Fruit fly (Drosophila melanogaster) whole organism, embryonic: ENCODE data around the gene MRG15.

Experiments used
- Atf-2 ChIP-seq: fragments of 200-800 bp; sonication (Bioruptor generic); optimal IDR thresholded peaks from 2 replicates; lab custom pipeline; 2016; ENCODE audit warnings: missing biosample characterization, missing genetic modification characterization
- B-H1 ChIP-seq: fragments of 200-800 bp; sonication (Bioruptor generic); IDR thresholded peaks from 3 replicates; pipeline ENCODE4 v1.3.6; 2022; ENCODE audit warnings: missing biosample characterization, missing genetic modification characterization
- CG10979 ChIP-seq: fragments of 200-800 bp; sonication (Bioruptor generic); optimal IDR thresholded peaks from 2 replicates; lab custom pipeline; 2018; ENCODE audit warnings: missing biosample characterization, mild to moderate bottlenecking, missing genetic modification characterization, moderate library complexity
- CG11093 ChIP-seq: fragments of 200-800 bp; sonication (Bioruptor generic); IDR thresholded peaks from 3 replicates; pipeline ENCODE4 v1.3.6; 2022; ENCODE audit warnings: missing biosample characterization, missing genetic modification characterization
- CG11247 ChIP-seq: fragments of 200-800 bp; sonication (Bioruptor generic); IDR thresholded peaks from 2 replicates; pipeline ENCODE4 v1.3.6; 2022; ENCODE audit warnings: missing biosample characterization, missing genetic modification characterization
- CG13424 ChIP-seq: fragments of 200-800 bp; sonication (Bioruptor generic); optimal IDR thresholded peaks from 2 replicates; lab custom pipeline; 2019; ENCODE audit warnings: missing biosample characterization, mild to moderate bottlenecking, missing genetic modification characterization, moderate library complexity
- CG15601 ChIP-seq: fragments of 200-800 bp; sonication (Bioruptor generic); optimal IDR thresholded peaks from 3 replicates; lab custom pipeline; 2019; ENCODE audit warnings: missing biosample characterization, mild to moderate bottlenecking, missing genetic modification characterization, moderate library complexity
- CG17829 ChIP-seq: fragments of 200-800 bp; optimal IDR thresholded peaks from 2 replicates; lab custom pipeline; 2019; ENCODE audit warnings: missing biosample characterization, mild to moderate bottlenecking, missing genetic modification characterization, moderate library complexity
- CG1792 ChIP-seq: fragments of 200-800 bp; sonication (Bioruptor generic); optimal IDR thresholded peaks from 2 replicates; lab custom pipeline; 2016; ENCODE audit warnings: missing biosample characterization, missing genetic modification characterization
- CG18619 ChIP-seq: fragments of 200-800 bp; sonication (Bioruptor generic); optimal IDR thresholded peaks from 3 replicates; lab custom pipeline; 2017; ENCODE audit warnings: missing biosample characterization, mild to moderate bottlenecking, missing genetic modification characterization
- CG31365 ChIP-seq: fragments of 200-800 bp; sonication (Bioruptor generic); optimal IDR thresholded peaks from 2 replicates; lab custom pipeline; 2018; ENCODE audit warnings: missing biosample characterization, mild to moderate bottlenecking, missing genetic modification characterization
- CG33557 ChIP-seq: fragments of 200-800 bp; sonication (Bioruptor generic); optimal IDR thresholded peaks from 2 replicates; lab custom pipeline; 2019; ENCODE audit warnings: missing biosample characterization, mild to moderate bottlenecking, missing genetic modification characterization, moderate library complexity
- CG4707 ChIP-seq: fragments of 200-800 bp; sonication (Bioruptor generic); optimal IDR thresholded peaks from 2 replicates; lab custom pipeline; 2018; ENCODE audit warnings: missing biosample characterization, mild to moderate bottlenecking, missing genetic modification characterization, moderate library complexity
- CG5245 ChIP-seq: fragments of 200-800 bp; sonication (Bioruptor generic); optimal IDR thresholded peaks from 3 replicates; lab custom pipeline; 2016; ENCODE audit warnings: missing biosample characterization, missing genetic modification characterization
- CG6272 ChIP-seq: fragments of 200-800 bp; sonication (Bioruptor generic); IDR thresholded peaks from 2 replicates; pipeline ENCODE4 v1.3.6; 2022; ENCODE audit warnings: missing biosample characterization, missing genetic modification characterization
- CG7372 ChIP-seq: fragments of 200-800 bp; sonication (Bioruptor generic); IDR thresholded peaks from 2 replicates; pipeline ENCODE4 v1.3.6; 2022; ENCODE audit warnings: missing biosample characterization, missing genetic modification characterization
- CG7963 ChIP-seq: fragments of 200-800 bp; sonication (Bioruptor generic); IDR thresholded peaks from 3 replicates; pipeline ENCODE4 v1.3.6; 2022; ENCODE audit warnings: missing biosample characterization, missing genetic modification characterization; ENCODE audit not compliant: partially characterized antibody
- CHES-1-like ChIP-seq: fragments of 200-800 bp; sonication (Bioruptor generic); optimal IDR thresholded peaks from 2 replicates; lab custom pipeline; 2016; ENCODE audit warnings: missing biosample characterization, missing genetic modification characterization
- Chrac-16 ChIP-seq: fragments of 200-800 bp; sonication (Bioruptor generic); optimal IDR thresholded peaks from 3 replicates; lab custom pipeline; 2016; ENCODE audit warnings: missing biosample characterization, missing genetic modification characterization
- D ChIP-seq, 2 experiments: fragments of 200-800 bp in 1 of 2; fragments of >200 bp in 1 of 2; sonication (Bioruptor generic) in 1 of 2; optimal IDR thresholded peaks; 2 replicates in 1 of 2; 3 replicates in 1 of 2; lab custom pipeline; 2017; ENCODE audit warnings: mild to moderate bottlenecking in 1 of 2, missing biosample characterization in 1 of 2, missing genetic modification characterization in 1 of 2, missing genetic modification reagents in 1 of 2
- D19A ChIP-seq: fragments of 200-800 bp; optimal IDR thresholded peaks from 3 replicates; lab custom pipeline; 2019; ENCODE audit warnings: missing biosample characterization, mild to moderate bottlenecking, missing genetic modification characterization, moderate library complexity
- Dp ChIP-seq: fragments of 200-800 bp; sonication (Bioruptor generic); optimal IDR thresholded peaks from 2 replicates; lab custom pipeline; 2018; ENCODE audit warnings: missing biosample characterization, mild to moderate bottlenecking, missing genetic modification characterization, moderate library complexity
- Ets65A ChIP-seq: fragments of 200-800 bp; sonication (Bioruptor generic); peaks from one replicate; lab custom pipeline; 2016; ENCODE audit warnings: missing biosample characterization, missing genetic modification characterization
- HLH3B ChIP-seq: fragments of 200-800 bp; sonication (Bioruptor generic); IDR thresholded peaks from 2 replicates; pipeline ENCODE4 v1.3.6; 2022; ENCODE audit warnings: missing biosample characterization, missing genetic modification characterization
- HLH54F ChIP-seq: fragments of 200-800 bp; sonication (Bioruptor generic); optimal IDR thresholded peaks from 3 replicates; lab custom pipeline; 2016; ENCODE audit warnings: missing biosample characterization, missing genetic modification characterization
- Med ChIP-seq: fragments of 200-800 bp; sonication (Bioruptor generic); peaks from one replicate; lab custom pipeline; 2016; ENCODE audit warnings: missing biosample characterization, missing genetic modification characterization, mild to moderate bottlenecking, inconsistent platforms, moderate library complexity
- Poxn ChIP-seq: fragments of 200-800 bp; sonication (Bioruptor generic); IDR thresholded peaks from 2 replicates; pipeline ENCODE4 v1.3.6; 2022; ENCODE audit warnings: missing biosample characterization, missing genetic modification characterization
- Rx ChIP-seq: fragments of 200-800 bp; sonication (Bioruptor generic); IDR thresholded peaks from 2 replicates; pipeline ENCODE4 v1.3.6; 2022; ENCODE audit warnings: missing biosample characterization, missing genetic modification characterization
- Ssrp ChIP-seq: fragments of 200-800 bp; sonication (Bioruptor generic); optimal IDR thresholded peaks from 2 replicates; lab custom pipeline; 2018; ENCODE audit warnings: missing biosample characterization, mild to moderate bottlenecking, missing genetic modification characterization, moderate library complexity
- ase ChIP-seq: fragments of 200-800 bp; sonication (Bioruptor generic); IDR thresholded peaks from 3 replicates; pipeline ENCODE4 v1.3.6; 2022; ENCODE audit warnings: missing biosample characterization, missing genetic modification characterization
- cwo ChIP-seq: fragments of 200-800 bp; sonication (Bioruptor generic); optimal IDR thresholded peaks from 3 replicates; lab custom pipeline; 2017; ENCODE audit warnings: missing biosample characterization, missing genetic modification characterization, mild to moderate bottlenecking, moderate library complexity, missing genetic modification reagents
- dmrt99B ChIP-seq: fragments of 200-800 bp; sonication (Bioruptor generic); optimal IDR thresholded peaks from 2 replicates; lab custom pipeline; 2018; ENCODE audit warnings: missing biosample characterization, mild to moderate bottlenecking, missing genetic modification characterization, moderate library complexity
- esg ChIP-seq: fragments of 200-800 bp; sonication (Bioruptor generic); conservative IDR thresholded peaks from 2 replicates; pipeline ENCODE4 v1.3.6; 2022; ENCODE audit warnings: missing biosample characterization, missing genetic modification characterization
- fd3F ChIP-seq: fragments of 200-800 bp; sonication (Bioruptor generic); optimal IDR thresholded peaks from 2 replicates; lab custom pipeline; 2018; ENCODE audit warnings: missing biosample characterization, mild to moderate bottlenecking, missing genetic modification characterization, moderate library complexity
- fd96Cb ChIP-seq: fragments of 200-800 bp; sonication (Bioruptor generic); optimal IDR thresholded peaks from 2 replicates; lab custom pipeline; 2018; ENCODE audit warnings: missing biosample characterization, mild to moderate bottlenecking, missing genetic modification characterization, moderate library complexity
- ftz-f1 ChIP-seq: fragments of 200-800 bp; sonication (Bioruptor generic); optimal IDR thresholded peaks from 2 replicates; lab custom pipeline; 2016; ENCODE audit warnings: missing biosample characterization, missing genetic modification characterization
- hkb ChIP-seq, 2 experiments: fragments of 200-800 bp in 1 of 2; fragments of >200 bp in 1 of 2; sonication (Bioruptor generic) in 1 of 2; IDR thresholded peaks in 1 of 2; optimal IDR thresholded peaks in 1 of 2; 2 replicates each; pipeline versions ENCODE4 v1.3.6 to Lab custom; 2017 to 2022; ENCODE audit warnings: missing biosample characterization in 1 of 2, missing genetic modification characterization in 1 of 2
- mam ChIP-seq: fragments of 200-800 bp; sonication (Bioruptor generic); optimal IDR thresholded peaks from 3 replicates; lab custom pipeline; 2016; ENCODE audit warnings: missing biosample characterization, missing genetic modification characterization
- mirr ChIP-seq: fragments of 200-800 bp; sonication (Bioruptor generic); optimal IDR thresholded peaks from 3 replicates; lab custom pipeline; 2018; ENCODE audit warnings: missing biosample characterization, mild to moderate bottlenecking, missing genetic modification characterization
- seq ChIP-seq: fragments of 200-800 bp; sonication (Bioruptor generic); IDR thresholded peaks from 2 replicates; pipeline ENCODE4 v1.3.6; 2022; ENCODE audit warnings: missing biosample characterization, missing genetic modification characterization
- slou ChIP-seq: fragments of 200-800 bp; sonication (Bioruptor generic); optimal IDR thresholded peaks from 3 replicates; lab custom pipeline; 2016; ENCODE audit warnings: missing biosample characterization, missing genetic modification characterization
- toy ChIP-seq: fragments of 200-800 bp; sonication (Bioruptor generic); IDR thresholded peaks from 2 replicates; pipeline ENCODE4 v1.3.6; 2022; ENCODE audit warnings: missing biosample characterization, missing genetic modification characterization
- tx ChIP-seq: fragments of 200-800 bp; sonication (Bioruptor generic); optimal IDR thresholded peaks from 2 replicates; lab custom pipeline; 2016; ENCODE audit warnings: missing biosample characterization, missing genetic modification characterization
- unc-4 ChIP-seq: fragments of 200-800 bp; sonication (Bioruptor generic); IDR thresholded peaks from 2 replicates; pipeline ENCODE4 v1.3.6; 2022; ENCODE audit warnings: missing biosample characterization, missing genetic modification characterization; ENCODE audit not compliant: partially characterized antibody
- wdn ChIP-seq: fragments of 200-800 bp; sonication (Bioruptor generic); IDR thresholded peaks from 2 replicates; pipeline ENCODE4 v1.3.6; 2022; ENCODE audit warnings: missing biosample characterization, missing genetic modification characterization
- wek ChIP-seq: fragments of 200-800 bp; sonication (Bioruptor generic); optimal IDR thresholded peaks from 3 replicates; lab custom pipeline; 2018; ENCODE audit warnings: missing biosample characterization, mild to moderate bottlenecking, missing genetic modification characterization, moderate library complexity
- wor ChIP-seq: fragments of 200-800 bp; sonication (Bioruptor generic); IDR thresholded peaks from 2 replicates; pipeline ENCODE4 v1.3.6; 2022; ENCODE audit warnings: missing biosample characterization, missing genetic modification characterization

The MRG15 gene

DNA sequence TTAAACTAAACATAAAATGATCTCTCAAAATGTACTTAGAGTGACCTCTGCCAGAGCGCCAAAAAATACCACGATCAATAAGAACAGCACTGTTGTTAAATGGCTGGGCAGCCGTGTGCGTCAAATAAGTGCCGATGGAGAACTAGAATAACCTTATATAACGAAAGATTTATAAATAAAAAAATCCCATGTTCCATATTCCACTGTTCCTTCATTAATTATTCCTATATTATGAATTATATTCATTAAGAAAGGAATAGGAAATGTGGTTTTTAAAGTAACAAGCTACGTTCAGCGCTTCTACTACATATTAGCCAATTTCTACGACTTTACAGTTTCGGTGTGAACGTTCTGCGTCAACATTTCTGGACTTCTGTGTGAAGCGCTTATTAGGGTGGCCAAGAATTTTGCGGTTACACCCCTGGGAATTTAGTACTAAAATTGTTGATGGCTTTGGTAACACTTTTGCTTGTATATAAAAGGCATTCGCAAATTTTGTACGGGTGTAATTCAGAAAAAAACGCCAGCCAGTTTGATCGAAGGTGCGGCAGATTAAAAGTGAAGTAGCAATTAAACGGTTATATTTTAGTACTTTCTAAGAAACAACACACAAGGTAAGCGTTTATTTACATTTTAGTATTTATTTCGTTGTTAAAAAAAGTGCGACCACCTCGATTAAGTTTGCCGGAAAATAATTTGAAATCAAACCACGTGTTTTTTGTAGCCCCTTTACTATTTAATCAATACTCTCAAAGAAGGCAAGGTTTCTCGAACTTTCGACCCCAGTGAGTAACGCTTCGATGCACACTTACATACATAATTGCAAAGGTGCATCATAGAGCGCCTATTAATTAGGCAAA is 35.5 kb downstream of the MRG15 start, which contains the start of the genes tefu and Hsc70-4 (continued):
- TF ChIP-seq Poxn (GFP tag; lab: Robert Waterston, UW) = no peak; the same call in 1 of the 2 replicates
- peak; percentile 60 for TF ChIP-seq tx
- TF ChIP-seq CG7963 (GFP tag; lab: Robert Waterston, UW) = 0 out of 3 replicates have a peak, but pooled peaks have one; percentile 6
- peak; percentile 60 for TF ChIP-seq wor (GFP tag; lab: Robert Waterston, UW)
- TF ChIP-seq CG11093 (GFP tag; lab: Robert Waterston, UW) = peak; percentile 85
- TF ChIP-seq seq (GFP tag; lab: Robert Waterston, UW) = peak; percentile 63
- peak; percentile 73 for TF ChIP-seq B-H1 (GFP tag; lab: Robert Waterston, UW)
- TF ChIP-seq wdn (GFP tag; lab: Robert Waterston, UW) = peak; percentile 62; the same call in 1 of the 2 replicates
- TF ChIP-seq CG13424 (tag; lab: Kevin White, UChicago) = peak; percentile 73
- peak; percentile 57 for TF ChIP-seq CG15601 (tag; lab: Kevin White, UChicago)
- peak; percentile 94 for TF ChIP-seq Med (GFP tag; lab: Kevin White, UChicago)
- TF ChIP-seq Dp (GFP tag; lab: Kevin White, UChicago) = peak; percentile 69
- TF ChIP-seq CG7372 (GFP tag; lab: Robert Waterston, UW) = peak; percentile 73
- no peak for TF ChIP-seq mirr (GFP tag; lab: Kevin White, UChicago)
- peak; percentile 81 for TF ChIP-seq slou (GFP tag; lab: Kevin White, UChicago)
- peak; percentile 88 for TF ChIP-seq mam (GFP tag; lab: Kevin White, UChicago)
- TF ChIP-seq esg = peak; percentile 74
- peak; percentile 46 for TF ChIP-seq CG5245 (GFP tag; lab: Kevin White, UChicago)
- TF ChIP-seq ase = peak; percentile 79; the same call in 2 of the 3 replicates
- TF ChIP-seq Ets65A (GFP tag; lab: Kevin White, UChicago) = peak; percentile 98
- TF ChIP-seq CG10979 (tag; lab: Kevin White, UChicago) = peak; percentile 57
- TF ChIP-seq CG17829 (tag; lab: Kevin White, UChicago) = peak; percentile 73
- TF ChIP-seq Rx (GFP tag; lab: Robert Waterston, UW) = peak; percentile 68
- peak; percentile 91 for TF ChIP-seq hkb (optimal IDR thresholded peaks at IDR 0.05; lab: Kevin White, UChicago)
- TF ChIP-seq hkb (GFP tag; IDR thresholded peaks at IDR 0.05; lab: Robert Waterston, UW) = peak; percentile 42
- peak; percentile 55 for TF ChIP-seq CG1792 (GFP tag; lab: Kevin White, UChicago)
- peak; percentile 75 for TF ChIP-seq HLH54F
- TF ChIP-seq wek = no peak
- peak; percentile 40 for TF ChIP-seq CG33557 (GFP tag; lab: Kevin White, UChicago)
- TF ChIP-seq fd96Cb (tag; lab: Kevin White, UChicago) = peak; percentile 80
- peak; percentile 81 for TF ChIP-seq Chrac-16 (GFP tag; lab: Kevin White, UChicago)
- no peak for TF ChIP-seq D (optimal IDR thresholded peaks at IDR 0.05; lab: Kevin White, UChicago)
- TF ChIP-seq D (GFP tag; optimal IDR thresholded peaks at IDR 0.05; lab: Kevin White, UChicago) = peak; percentile 34
- no peak for TF ChIP-seq D19A
- TF ChIP-seq CG6272 (GFP tag; lab: Robert Waterston, UW) = peak; percentile 72; the same call in 1 of the 2 replicates
- TF ChIP-seq fd3F (GFP tag; lab: Kevin White, UChicago) = peak; percentile 33
- peak; percentile 52 for TF ChIP-seq CHES-1-like (GFP tag; lab: Kevin White, UChicago)
- TF ChIP-seq CG31365 (tag; lab: Kevin White, UChicago) = peak; percentile 4
- peak; percentile 76 for TF ChIP-seq CG18619 (GFP tag; lab: Kevin White, UChicago)
- no peak for TF ChIP-seq CG4707 (GFP tag; lab: Kevin White, UChicago)
- TF ChIP-seq Atf-2 (GFP tag; lab: Kevin White, UChicago) = peak; percentile 63
- peak; percentile 48; the same call in 1 of the 2 replicates for TF ChIP-seq CG11247 (GFP tag; lab: Robert Waterston, UW)
- peak; percentile 65; the same call in 1 of the 2 replicates for TF ChIP-seq HLH3B (GFP tag; lab: Robert Waterston, UW)
- peak; percentile 26; the same call in 1 of the 2 replicates for TF ChIP-seq unc-4 (GFP tag; lab: Robert Waterston, UW)
- peak; percentile 73 for TF ChIP-seq Ssrp (tag; lab: Kevin White, UChicago)
- TF ChIP-seq toy (GFP tag; lab: Robert Waterston, UW) = no peak
- no peak for TF ChIP-seq cwo
- TF ChIP-seq ftz-f1 (GFP tag; lab: Kevin White, UChicago) = no peak
- TF ChIP-seq dmrt99B (tag; lab: Kevin White, UChicago) = peak; percentile 33
